Fruit fly (Drosophila melanogaster) whole organism, embryonic: ENCODE results near the gene CG13239.
A peak's percentile ranks its signal among the peaks of the same experiment; 100 is the strongest.

Source experiments
- Awh ChIP-seq: fragments of 200-800 bp; sonication (Bioruptor generic); IDR thresholded peaks from 2 replicates; pipeline ENCODE4, ENCODE4 v1.3.6; 2022; ENCODE audit warnings: missing biosample characterization, missing genetic modification characterization
- B-H1 ChIP-seq: fragments of 200-800 bp; sonication (Bioruptor generic); IDR thresholded peaks from 3 replicates; pipeline ENCODE4 v1.3.6; 2022; ENCODE audit warnings: missing biosample characterization, missing genetic modification characterization
- B-H2 ChIP-seq: fragments of 200-800 bp; sonication (Bioruptor generic); optimal IDR thresholded peaks from 2 replicates; lab custom pipeline; 2018; ENCODE audit warnings: missing biosample characterization, mild to moderate bottlenecking, missing genetic modification characterization
- BtbVII ChIP-seq: fragments of 200-800 bp; sonication (Bioruptor generic); optimal IDR thresholded peaks from 3 replicates; lab custom pipeline; 2017; ENCODE audit warnings: missing biosample characterization, mild to moderate bottlenecking, missing genetic modification characterization
- CG10462 ChIP-seq: fragments of 200-800 bp; sonication (Bioruptor generic); optimal IDR thresholded peaks from 2 replicates; lab custom pipeline; 2016; ENCODE audit warnings: missing biosample characterization, missing genetic modification characterization
- CG11504 ChIP-seq: fragments of 200-800 bp; sonication (Bioruptor generic); optimal IDR thresholded peaks from 3 replicates; lab custom pipeline; 2019; ENCODE audit warnings: missing biosample characterization, mild to moderate bottlenecking, missing genetic modification characterization, moderate library complexity
- CG12391 ChIP-seq: fragments of 200-800 bp; sonication (Bioruptor generic); optimal IDR thresholded peaks from 3 replicates; lab custom pipeline; 2018; ENCODE audit warnings: missing biosample characterization, mild to moderate bottlenecking, missing genetic modification characterization, moderate library complexity
- CG12659 ChIP-seq: fragments of 200-800 bp; sonication (Bioruptor generic); optimal IDR thresholded peaks from 3 replicates; lab custom pipeline; 2017; ENCODE audit warnings: mild to moderate bottlenecking, missing biosample characterization, missing genetic modification reagents, missing genetic modification characterization
- CG12769 ChIP-seq: fragments of 200-800 bp; sonication (Bioruptor generic); optimal IDR thresholded peaks from 2 replicates; lab custom pipeline; 2019; ENCODE audit warnings: missing biosample characterization, mild to moderate bottlenecking, missing genetic modification characterization, moderate library complexity
- CG15269 ChIP-seq: fragments of 200-800 bp; sonication (Bioruptor generic); optimal IDR thresholded peaks from 2 replicates; lab custom pipeline; 2018; ENCODE audit warnings: missing biosample characterization, mild to moderate bottlenecking, missing genetic modification characterization, moderate library complexity
- CG16815 ChIP-seq: fragments of 200-800 bp; sonication (Bioruptor generic); optimal IDR thresholded peaks from 3 replicates; lab custom pipeline; 2017; ENCODE audit warnings: missing biosample characterization, mild to moderate bottlenecking, missing genetic modification characterization
- CG17912 ChIP-seq: fragments of 200-800 bp; sonication (Bioruptor generic); optimal IDR thresholded peaks from 2 replicates; lab custom pipeline; 2018; ENCODE audit warnings: missing biosample characterization, mild to moderate bottlenecking, missing genetic modification characterization
- CG3847 ChIP-seq: fragments of 200-800 bp; sonication (Bioruptor generic); IDR thresholded peaks from 2 replicates; pipeline ENCODE4 v1.3.6; 2022; ENCODE audit warnings: missing biosample characterization, missing genetic modification characterization
- CG4617 ChIP-seq: fragments of 200-800 bp; sonication (Bioruptor generic); optimal IDR thresholded peaks from 3 replicates; lab custom pipeline; 2016; ENCODE audit warnings: missing biosample characterization, missing genetic modification characterization, borderline replicate concordance
- CG4730 ChIP-seq: fragments of 200-800 bp; sonication (Bioruptor generic); IDR thresholded peaks from 2 replicates; pipeline ENCODE4 v1.3.6; 2022; ENCODE audit warnings: missing biosample characterization, missing genetic modification characterization
- CG7271 ChIP-seq: fragments of 200-800 bp; sonication (Bioruptor generic); optimal IDR thresholded peaks from 2 replicates; lab custom pipeline; 2018; ENCODE audit warnings: missing biosample characterization, mild to moderate bottlenecking, missing genetic modification characterization, moderate library complexity
- CG9437 ChIP-seq: fragments of 200-800 bp; sonication (Bioruptor generic); optimal IDR thresholded peaks from 2 replicates; lab custom pipeline; 2018; ENCODE audit warnings: missing biosample characterization, mild to moderate bottlenecking, missing genetic modification characterization
- CkIIα-i1 ChIP-seq: fragments of 200-800 bp; sonication (Bioruptor generic); IDR thresholded peaks from 2 replicates; pipeline ENCODE4 v1.3.6; 2022; ENCODE audit warnings: missing biosample characterization, missing genetic modification characterization
- Dad ChIP-seq: fragments of 200-800 bp; sonication (Bioruptor generic); optimal IDR thresholded peaks from 3 replicates; lab custom pipeline; 2016; ENCODE audit warnings: missing biosample characterization, missing genetic modification characterization
- Deaf1 ChIP-seq: fragments of 200-800 bp; optimal IDR thresholded peaks from 3 replicates; lab custom pipeline; 2019; ENCODE audit warnings: missing biosample characterization, mild to moderate bottlenecking, missing genetic modification characterization, moderate library complexity
- Hey ChIP-seq: fragments of 200-800 bp; sonication (Bioruptor generic); optimal IDR thresholded peaks from 3 replicates; lab custom pipeline; 2018; ENCODE audit warnings: missing biosample characterization, mild to moderate bottlenecking, missing genetic modification characterization
- Hr3 ChIP-seq: fragments of 200-800 bp; sonication (Bioruptor generic); optimal IDR thresholded peaks from 3 replicates; lab custom pipeline; 2016; ENCODE audit warnings: missing biosample characterization, missing genetic modification characterization
- Myb ChIP-seq: fragments of 200-800 bp; sonication (Bioruptor generic); optimal IDR thresholded peaks from 2 replicates; lab custom pipeline; 2016; ENCODE audit warnings: missing biosample characterization, missing genetic modification characterization
- NK7.1 ChIP-seq: fragments of 200-800 bp; sonication (Bioruptor generic); optimal IDR thresholded peaks from 3 replicates; lab custom pipeline; 2016; ENCODE audit warnings: missing biosample characterization, missing genetic modification characterization
- Ptx1 ChIP-seq: fragments of 200-800 bp; sonication (Bioruptor generic); IDR thresholded peaks from 2 replicates; pipeline ENCODE4 v1.3.6; 2022; ENCODE audit warnings: missing biosample characterization, missing genetic modification characterization
- Ravus ChIP-seq: fragments of 200-800 bp; sonication (Bioruptor generic); IDR thresholded peaks from 2 replicates; pipeline ENCODE4 v1.3.6; 2022; ENCODE audit warnings: missing biosample characterization, missing genetic modification characterization
- Sox102F ChIP-seq: fragments of 200-800 bp; sonication (Bioruptor generic); optimal IDR thresholded peaks from 2 replicates; lab custom pipeline; 2018; ENCODE audit warnings: missing biosample characterization, mild to moderate bottlenecking, missing genetic modification characterization, moderate library complexity
- Vsx1 ChIP-seq: fragments of 200-800 bp; sonication (Bioruptor generic); optimal IDR thresholded peaks from 2 replicates; lab custom pipeline; 2017; ENCODE audit warnings: missing biosample characterization, mild to moderate bottlenecking, missing genetic modification characterization, missing genetic modification reagents
- Xrp1 ChIP-seq: fragments of 200-800 bp; sonication (Bioruptor generic); IDR thresholded peaks from 2 replicates; pipeline ENCODE4 v1.3.6; 2022; ENCODE audit warnings: missing biosample characterization, missing genetic modification characterization
- ara ChIP-seq: fragments of 200-800 bp; sonication (Bioruptor generic); IDR thresholded peaks from 2 replicates; pipeline ENCODE4 v1.3.6; 2022; ENCODE audit warnings: missing biosample characterization, missing genetic modification characterization
- bsh ChIP-seq, 2 experiments: fragments of 200-800 bp; sonication (Bioruptor generic); optimal IDR thresholded peaks; 2 replicates each; lab custom pipeline; 2017 to 2018; ENCODE audit warnings: mild to moderate bottlenecking in 2 of 2, missing biosample characterization in 2 of 2, missing genetic modification characterization in 2 of 2, moderate library complexity in 1 of 2
- chinmo ChIP-seq: fragments of 200-800 bp; sonication (Bioruptor generic); IDR thresholded peaks from 4 replicates; pipeline ENCODE4 v1.3.6; 2022; ENCODE audit warnings: missing biosample characterization, missing genetic modification characterization; ENCODE audit not compliant: partially characterized antibody
- dmrt11E ChIP-seq: fragments of 200-800 bp; sonication (Bioruptor generic); optimal IDR thresholded peaks from 3 replicates; lab custom pipeline; 2018; ENCODE audit warnings: missing biosample characterization, mild to moderate bottlenecking, missing genetic modification characterization, moderate library complexity
- ewg ChIP-seq: fragments of 200-800 bp; sonication (Bioruptor generic); optimal IDR thresholded peaks from 3 replicates; lab custom pipeline; 2017; ENCODE audit warnings: mild to moderate bottlenecking, missing biosample characterization, missing genetic modification reagents, missing genetic modification characterization
- fd96Cb ChIP-seq: fragments of 200-800 bp; sonication (Bioruptor generic); optimal IDR thresholded peaks from 2 replicates; lab custom pipeline; 2018; ENCODE audit warnings: missing biosample characterization, mild to moderate bottlenecking, missing genetic modification characterization, moderate library complexity
- gce ChIP-seq: fragments of 200-800 bp; sonication (Bioruptor generic); IDR thresholded peaks from 3 replicates; pipeline ENCODE4 v1.3.6; 2022; ENCODE audit warnings: missing biosample characterization, missing genetic modification characterization
- ham ChIP-seq: fragments of 200-800 bp; sonication (Bioruptor generic); IDR thresholded peaks from 2 replicates; pipeline ENCODE4 v1.3.6; 2022; ENCODE audit warnings: missing biosample characterization, missing genetic modification characterization
- hb ChIP-seq: fragments of 200-800 bp; sonication (Bioruptor generic); IDR thresholded peaks from 3 replicates; pipeline ENCODE4 v1.3.6; 2022; ENCODE audit warnings: missing biosample characterization, missing genetic modification characterization; ENCODE audit not compliant: partially characterized antibody
- hbn ChIP-seq: fragments of 200-800 bp; sonication (Bioruptor generic); IDR thresholded peaks from 2 replicates; pipeline ENCODE4 v1.3.6; 2022; ENCODE audit warnings: missing biosample characterization, missing genetic modification characterization; ENCODE audit not compliant: partially characterized antibody
- her ChIP-seq: fragments of 200-800 bp; sonication (Bioruptor generic); optimal IDR thresholded peaks from 2 replicates; lab custom pipeline; 2016; ENCODE audit warnings: missing biosample characterization, missing genetic modification characterization
- jigr1 ChIP-seq: fragments of 200-800 bp; sonication (Bioruptor generic); IDR thresholded peaks from 3 replicates; pipeline ENCODE4 v1.3.6; 2022; ENCODE audit warnings: missing biosample characterization, missing genetic modification characterization
- ken ChIP-seq: fragments of 200-800 bp; sonication (Bioruptor generic); IDR thresholded peaks from 3 replicates; pipeline ENCODE4 v1.3.6; 2022; ENCODE audit warnings: missing biosample characterization, missing genetic modification characterization
- lilli ChIP-seq: fragments of 200-800 bp; sonication (Bioruptor generic); optimal IDR thresholded peaks from 3 replicates; lab custom pipeline; 2016; ENCODE audit warnings: missing biosample characterization, missing genetic modification characterization
- lola ChIP-seq, 3 experiments: fragments of >200 bp in 2 of 3; fragments of 200-800 bp in 1 of 3; sonication (Bioruptor generic) in 1 of 3; optimal IDR thresholded peaks; 2 replicates each; lab custom pipeline; 2017 to 2019; ENCODE audit warnings: missing biosample characterization in 3 of 3, missing genetic modification characterization in 3 of 3, mild to moderate bottlenecking in 1 of 3, moderate library complexity in 1 of 3
- sd ChIP-seq: fragments of 200-800 bp; sonication (Bioruptor generic); optimal IDR thresholded peaks from 3 replicates; lab custom pipeline; 2018; ENCODE audit warnings: missing biosample characterization, mild to moderate bottlenecking, missing genetic modification characterization, moderate library complexity
- slbo ChIP-seq: fragments of 200-800 bp; sonication (Bioruptor generic); IDR thresholded peaks from 2 replicates; pipeline ENCODE4 v1.3.6; 2022; ENCODE audit warnings: missing biosample characterization, missing genetic modification characterization
- tio ChIP-seq: fragments of 200-800 bp; sonication (Bioruptor generic); optimal IDR thresholded peaks from 2 replicates; lab custom pipeline; 2017; ENCODE audit warnings: missing biosample characterization, missing genetic modification characterization, inconsistent platforms
- wek ChIP-seq: fragments of 200-800 bp; sonication (Bioruptor generic); optimal IDR thresholded peaks from 3 replicates; lab custom pipeline; 2018; ENCODE audit warnings: missing biosample characterization, mild to moderate bottlenecking, missing genetic modification characterization, moderate library complexity
- zen ChIP-seq: fragments of 200-800 bp; sonication (Bioruptor generic); optimal IDR thresholded peaks from 3 replicates; lab custom pipeline; 2018; ENCODE audit warnings: missing biosample characterization, mild to moderate bottlenecking, missing genetic modification characterization, moderate library complexity

CG13239 gene

dm6 chr3L:22909914-22910541 lies 49.4 kb downstream of the CG13239 start, which contains the start of gene CG12768 (continued):
- TF ChIP-seq BtbVII (GFP tag; lab: Kevin White, UChicago) (no peak), CG10462 (GFP tag; lab: Kevin White, UChicago) (no peak), CG9437 (GFP tag; lab: Kevin White, UChicago) (peak; percentile 62), CG4730 (GFP tag; lab: Robert Waterston, UW) (no peak), ewg (no peak), CG12769 (tag; lab: Kevin White, UChicago) (no peak), CG4617 (GFP tag; lab: Kevin White, UChicago) (no peak), chinmo (GFP tag; lab: Robert Waterston, UW) (no peak), CG12659 (GFP tag; lab: Kevin White, UChicago) (no peak), CG3847 (GFP tag; lab: Robert Waterston, UW) (no peak), B-H1 (no peak), Dad (GFP tag; lab: Kevin White, UChicago) (no peak), dmrt11E (tag; lab: Kevin White, UChicago) (peak; percentile 8), Sox102F (peak; percentile 25), her (GFP tag; lab: Kevin White, UChicago) (no peak), CG17912 (GFP tag; lab: Kevin White, UChicago) (no peak), jigr1 (GFP tag; lab: Robert Waterston, UW) (no peak), sd (no peak), slbo (GFP tag; lab: Robert Waterston, UW) (peak; percentile 32; the same call in 1 of the 2 replicates), Vsx1 (GFP tag; lab: Kevin White, UChicago) (no peak), Hey (tag; lab: Kevin White, UChicago) (no peak), Awh (GFP tag; lab: Robert Waterston, UW) (no peak), CG15269 (peak; percentile 9), Xrp1 (GFP tag; lab: Robert Waterston, UW) (peak; percentile 24; the same call in 1 of the 2 replicates), NK7.1 (GFP tag; lab: Kevin White, UChicago) (no peak), tio (GFP tag; lab: Kevin White, UChicago) (no peak), Myb (GFP tag; lab: Kevin White, UChicago) (no peak), bsh (GFP tag; optimal IDR thresholded peaks at IDR 0.05; lab: Kevin White, UChicago) (peak in 1 of 2 experiments; percentile 13), CG16815 (peak; percentile 18), ham (no peak), B-H2 (GFP tag; lab: Kevin White, UChicago) (no peak), CG11504 (tag; lab: Kevin White, UChicago) (peak; percentile 9), lola (GFP tag; optimal IDR thresholded peaks at IDR 0.05; lab: Kevin White, UChicago) (peak in 1 of 3 experiments; percentile 52), hbn (GFP tag; lab: Robert Waterston, UW) (0 out of 2 replicates have a peak, but pooled peaks have one; percentile 22), ken (GFP tag; lab: Robert Waterston, UW) (no peak), CkIIα-i1 (no peak), Ravus (no peak), wek (GFP tag; lab: Kevin White, UChicago) (no peak), lilli (GFP tag; lab: Kevin White, UChicago) (no peak), zen (tag; lab: Kevin White, UChicago) (no peak), Ptx1 (GFP tag; lab: Robert Waterston, UW) (no peak), gce (no peak), Hr3 (peak; percentile 9), ara (GFP tag; lab: Robert Waterston, UW) (peak; percentile 37; the same call in 1 of the 2 replicates), hb (GFP tag; lab: Robert Waterston, UW) (no peak), CG7271 (tag; lab: Kevin White, UChicago) (no peak), Deaf1 (tag; lab: Kevin White, UChicago) (no peak), CG12391 (tag; lab: Kevin White, UChicago) (peak; percentile 26), fd96Cb (tag; lab: Kevin White, UChicago) (peak; percentile 13)
